Fruit fly (Drosophila melanogaster) whole organism, prepupa: ENCODE measurements around the gene UQCR-14.

Experiments
- Blimp-1 ChIP-seq: fragments of 200-800 bp; sonication (Bioruptor generic); optimal IDR thresholded peaks from 3 replicates; lab custom pipeline; 2017; ENCODE audit warnings: missing biosample characterization, missing genetic modification characterization, mild to moderate bottlenecking, moderate library complexity, missing genetic modification reagents
- CG11294 ChIP-seq: fragments of 200-800 bp; sonication (Bioruptor generic); IDR thresholded peaks from 2 replicates; pipeline ENCODE4 v1.3.6; 2022; ENCODE audit warnings: missing biosample characterization, missing genetic modification characterization
- CG11762 ChIP-seq: fragments of 200-800 bp; sonication (Bioruptor generic); optimal IDR thresholded peaks from 3 replicates; lab custom pipeline; 2016; ENCODE audit warnings: missing biosample characterization, missing genetic modification characterization; ENCODE audit not compliant: insufficient read depth
- CG11902 ChIP-seq: fragments of 200-800 bp; sonication (Bioruptor generic); optimal IDR thresholded peaks from 3 replicates; lab custom pipeline; 2016; ENCODE audit warnings: missing biosample characterization, missing genetic modification characterization
- CG15336 ChIP-seq: fragments of 200-800 bp; sonication (Bioruptor generic); IDR thresholded peaks from 2 replicates; pipeline ENCODE4 v1.3.6; 2022; ENCODE audit warnings: missing biosample characterization, missing genetic modification characterization
- CG1621 ChIP-seq: fragments of 200-800 bp; sonication (Bioruptor generic); optimal IDR thresholded peaks from 3 replicates; lab custom pipeline; 2018; ENCODE audit warnings: missing biosample characterization, mild to moderate bottlenecking, missing genetic modification characterization
- CG3032 ChIP-seq: fragments of 200-800 bp; optimal IDR thresholded peaks from 2 replicates; lab custom pipeline; 2019; ENCODE audit warnings: missing biosample characterization, mild to moderate bottlenecking, missing genetic modification characterization, moderate library complexity
- CG31627 ChIP-seq: fragments of 200-800 bp; sonication (Bioruptor generic); optimal IDR thresholded peaks from 3 replicates; lab custom pipeline; 2016; ENCODE audit warnings: missing biosample characterization, missing genetic modification characterization
- CG32006 ChIP-seq: fragments of 200-800 bp; sonication (Bioruptor generic); optimal IDR thresholded peaks from 3 replicates; lab custom pipeline; 2017; ENCODE audit warnings: missing biosample characterization, mild to moderate bottlenecking, missing genetic modification characterization
- CG4318 ChIP-seq: fragments of 200-800 bp; sonication (Bioruptor generic); optimal IDR thresholded peaks from 3 replicates; lab custom pipeline; 2017; ENCODE audit warnings: missing biosample characterization, mild to moderate bottlenecking, missing genetic modification characterization
- CG6163 ChIP-seq: fragments of 200-800 bp; sonication (Bioruptor generic); IDR thresholded peaks from 3 replicates; pipeline ENCODE4 v1.3.6; 2022; ENCODE audit warnings: missing biosample characterization, missing genetic modification characterization
- CG6792 ChIP-seq: fragments of 200-800 bp; sonication (Bioruptor generic); optimal IDR thresholded peaks from 3 replicates; lab custom pipeline; 2016; ENCODE audit warnings: missing biosample characterization, missing genetic modification characterization
- CG6808 ChIP-seq: fragments of 200-800 bp; sonication (Bioruptor generic); optimal IDR thresholded peaks from 3 replicates; lab custom pipeline; 2017; ENCODE audit warnings: missing biosample characterization, missing genetic modification characterization, mild to moderate bottlenecking, moderate library complexity, missing genetic modification reagents
- CG6854 ChIP-seq: fragments of 200-800 bp; sonication (Bioruptor generic); optimal IDR thresholded peaks from 2 replicates; lab custom pipeline; 2017; ENCODE audit warnings: missing biosample characterization, mild to moderate bottlenecking, missing genetic modification characterization
- CG7368 ChIP-seq: fragments of 200-800 bp; sonication (Bioruptor generic); optimal IDR thresholded peaks from 3 replicates; lab custom pipeline; 2016; ENCODE audit warnings: missing biosample characterization, missing genetic modification characterization
- CG8632 ChIP-seq: fragments of 200-800 bp; sonication (Bioruptor generic); optimal IDR thresholded peaks from 3 replicates; lab custom pipeline; 2016; ENCODE audit warnings: missing biosample characterization, missing genetic modification characterization
- Eip75B ChIP-seq: fragments of 200-800 bp; sonication (Bioruptor generic); optimal IDR thresholded peaks from 3 replicates; lab custom pipeline; 2016; ENCODE audit warnings: missing biosample characterization, missing genetic modification characterization
- Eip78C ChIP-seq: fragments of 200-800 bp; sonication (Bioruptor generic); peaks from one replicate; lab custom pipeline; 2016; ENCODE audit warnings: missing biosample characterization, missing genetic modification characterization
- Gug ChIP-seq: fragments of 200-800 bp; sonication (Bioruptor generic); IDR thresholded peaks from 2 replicates; pipeline ENCODE4 v1.3.6; 2022; ENCODE audit warnings: missing biosample characterization, missing genetic modification characterization
- Hr39 ChIP-seq: fragments of 200-800 bp; sonication (Bioruptor generic); optimal IDR thresholded peaks from 2 replicates; lab custom pipeline; 2016; ENCODE audit warnings: missing biosample characterization, missing genetic modification characterization
- Lpt ChIP-seq: fragments of 200-800 bp; sonication (Bioruptor generic); optimal IDR thresholded peaks from 3 replicates; lab custom pipeline; 2016; ENCODE audit warnings: missing biosample characterization, missing genetic modification characterization
- Met ChIP-seq: fragments of 200-800 bp; sonication (Bioruptor generic); optimal IDR thresholded peaks from 3 replicates; lab custom pipeline; 2016; ENCODE audit warnings: missing biosample characterization, missing genetic modification characterization
- Sox14 ChIP-seq: fragments of 200-800 bp; sonication (Bioruptor generic); optimal IDR thresholded peaks from 3 replicates; lab custom pipeline; 2016; ENCODE audit warnings: missing biosample characterization, missing genetic modification characterization
- Sox15 ChIP-seq: fragments of 200-800 bp; sonication (Bioruptor generic); optimal IDR thresholded peaks from 3 replicates; lab custom pipeline; 2016; ENCODE audit warnings: missing biosample characterization, missing genetic modification characterization
- achi ChIP-seq: fragments of 200-800 bp; sonication (Bioruptor generic); optimal IDR thresholded peaks from 3 replicates; lab custom pipeline; 2016; ENCODE audit warnings: missing biosample characterization, missing genetic modification characterization
- acj6 ChIP-seq: fragments of 200-800 bp; sonication (Bioruptor generic); optimal IDR thresholded peaks from 3 replicates; lab custom pipeline; 2016; ENCODE audit warnings: missing biosample characterization, missing genetic modification characterization
- cyc ChIP-seq: fragments of 200-800 bp; sonication (Bioruptor generic); optimal IDR thresholded peaks from 3 replicates; lab custom pipeline; 2016; ENCODE audit warnings: missing biosample characterization, missing genetic modification characterization
- dac ChIP-seq: fragments of 200-800 bp; sonication (Bioruptor generic); optimal IDR thresholded peaks from 2 replicates; lab custom pipeline; 2017; ENCODE audit warnings: missing biosample characterization, mild to moderate bottlenecking, missing genetic modification characterization
- dsx ChIP-seq: fragments of 200-800 bp; optimal IDR thresholded peaks from 3 replicates; lab custom pipeline; 2019; ENCODE audit warnings: missing biosample characterization, mild to moderate bottlenecking, missing genetic modification characterization, moderate library complexity; ENCODE audit not compliant: poor library complexity, severe bottlenecking
- fd59A ChIP-seq: fragments of 200-800 bp; sonication (Bioruptor generic); optimal IDR thresholded peaks from 2 replicates; lab custom pipeline; 2017; ENCODE audit warnings: missing biosample characterization, mild to moderate bottlenecking, missing genetic modification characterization, missing genetic modification reagents
- fd85E ChIP-seq: fragments of 200-800 bp; sonication (Bioruptor generic); optimal IDR thresholded peaks from 3 replicates; lab custom pipeline; 2016; ENCODE audit warnings: missing biosample characterization, missing genetic modification characterization
- fkh ChIP-seq: fragments of 200-800 bp; sonication (Bioruptor generic); optimal IDR thresholded peaks from 3 replicates; lab custom pipeline; 2017; ENCODE audit warnings: missing biosample characterization, mild to moderate bottlenecking, missing genetic modification characterization, moderate library complexity
- lz ChIP-seq: fragments of 200-800 bp; sonication (Bioruptor generic); optimal IDR thresholded peaks from 3 replicates; lab custom pipeline; 2016; ENCODE audit warnings: missing biosample characterization, missing genetic modification characterization
- net ChIP-seq: fragments of 200-800 bp; sonication (Bioruptor generic); optimal IDR thresholded peaks from 3 replicates; lab custom pipeline; 2016; ENCODE audit warnings: missing biosample characterization, missing genetic modification characterization
- pdm3 ChIP-seq: fragments of 200-800 bp; sonication (Bioruptor generic); optimal IDR thresholded peaks from 3 replicates; lab custom pipeline; 2016; ENCODE audit warnings: missing biosample characterization, missing genetic modification characterization
- salr ChIP-seq, 2 experiments: fragments of 200-800 bp; sonication (Bioruptor generic); optimal IDR thresholded peaks; 3 replicates each; lab custom pipeline; 2016 to 2018; ENCODE audit warnings: missing biosample characterization in 2 of 2, missing genetic modification characterization in 2 of 2, mild to moderate bottlenecking in 1 of 2
- spab ChIP-seq: fragments of 200-800 bp; sonication (Bioruptor generic); optimal IDR thresholded peaks from 2 replicates; lab custom pipeline; 2017; ENCODE audit warnings: missing biosample characterization, mild to moderate bottlenecking, missing genetic modification characterization, missing genetic modification reagents
- topi ChIP-seq: fragments of 200-800 bp; sonication (Bioruptor generic); optimal IDR thresholded peaks from 3 replicates; lab custom pipeline; 2016; ENCODE audit warnings: missing biosample characterization, missing genetic modification characterization
- vri ChIP-seq: fragments of 200-800 bp; sonication (Bioruptor generic); optimal IDR thresholded peaks from 3 replicates; lab custom pipeline; 2016; ENCODE audit warnings: missing biosample characterization, mild to moderate bottlenecking, missing genetic modification characterization

UQCR-14 gene

DNA sequence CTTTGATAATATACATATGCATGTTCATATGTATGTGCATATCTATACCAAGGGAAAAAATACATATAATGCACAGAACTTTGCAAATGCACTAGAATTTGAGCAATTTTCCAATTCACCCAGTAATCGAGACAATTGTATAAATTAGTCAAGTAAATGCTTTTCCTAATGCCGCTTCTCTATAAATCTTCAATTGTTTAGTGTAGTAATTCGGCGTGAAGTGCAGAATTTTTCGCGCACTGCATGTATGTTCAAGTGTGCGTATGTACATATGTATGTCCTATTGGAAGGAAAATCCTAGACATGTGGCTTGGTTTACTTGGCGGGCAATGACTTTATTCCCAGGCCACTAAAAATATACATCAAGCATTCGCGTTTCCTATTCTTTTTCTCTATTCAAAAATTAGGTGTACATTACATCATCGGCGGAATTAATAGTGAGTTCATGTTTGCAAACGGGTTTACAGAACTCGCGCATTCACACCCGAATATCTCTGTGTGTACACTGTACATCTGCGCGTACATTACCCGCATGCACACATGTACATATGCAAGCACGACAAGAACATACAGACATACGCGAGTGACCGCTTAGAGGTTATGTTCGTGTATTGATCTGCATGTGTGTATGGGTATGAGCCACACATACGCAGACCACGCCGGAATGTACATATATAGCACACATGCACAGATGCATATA lies 32.9 kb downstream of the UQCR-14 start (continued):
- TF ChIP-seq Sox15 = peak; percentile 60
- TF ChIP-seq CG15336 = peak; percentile 75
- no peak for TF ChIP-seq salr (GFP tag; optimal IDR thresholded peaks at IDR 0.05; lab: Kevin White, UChicago)
- peak; percentile 64 for TF ChIP-seq cyc (GFP tag; lab: Kevin White, UChicago)
- TF ChIP-seq Met (GFP tag; lab: Kevin White, UChicago) = no peak
- TF ChIP-seq Eip75B (GFP tag; lab: Kevin White, UChicago) = peak; percentile 78
- peak; percentile 42 for TF ChIP-seq lz (GFP tag; lab: Kevin White, UChicago)
- peak; percentile 76 for TF ChIP-seq Gug
- TF ChIP-seq CG4318 = peak; percentile 58

DNA sequence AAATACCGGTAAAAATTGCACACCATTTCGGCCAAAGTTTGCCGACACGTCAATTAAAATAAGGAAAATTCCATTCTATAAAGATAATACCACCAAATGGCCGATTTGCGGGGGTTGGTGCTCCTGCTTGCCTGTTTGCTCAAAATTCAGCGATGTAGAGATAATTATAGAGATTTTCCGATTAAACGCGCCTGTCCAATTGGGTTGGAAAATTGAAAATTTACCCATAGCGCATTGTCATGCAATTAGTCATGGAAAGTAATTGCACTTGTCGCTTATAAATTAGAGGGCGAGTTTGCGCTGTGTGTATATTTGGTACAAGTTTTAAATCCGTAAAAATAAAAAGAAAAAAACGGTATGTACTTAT lies 33.5 kb downstream of the UQCR-14 start:
- TF ChIP-seq CG11294 (GFP tag; lab: Robert Waterston, UW) (no peak), CG11902 (GFP tag; lab: Kevin White, UChicago) (no peak), Lpt (GFP tag; lab: Kevin White, UChicago) (no peak), cyc (GFP tag; lab: Kevin White, UChicago) (no peak), net (GFP tag; lab: Kevin White, UChicago) (no peak), pdm3 (GFP tag; lab: Kevin White, UChicago) (no peak), CG32006 (GFP tag; lab: Kevin White, UChicago) (no peak), fd85E (GFP tag; lab: Kevin White, UChicago) (no peak), fd59A (GFP tag; lab: Kevin White, UChicago) (no peak), Sox14 (GFP tag; lab: Kevin White, UChicago) (no peak), CG11762 (GFP tag; lab: Kevin White, UChicago) (no peak), spab (GFP tag; lab: Kevin White, UChicago) (no peak), CG3032 (tag; lab: Kevin White, UChicago) (no peak), CG6808 (GFP tag; lab: Kevin White, UChicago) (no peak), Hr39 (GFP tag; lab: Kevin White, UChicago) (no peak), Blimp-1 (GFP tag; lab: Kevin White, UChicago) (no peak)

DNA sequence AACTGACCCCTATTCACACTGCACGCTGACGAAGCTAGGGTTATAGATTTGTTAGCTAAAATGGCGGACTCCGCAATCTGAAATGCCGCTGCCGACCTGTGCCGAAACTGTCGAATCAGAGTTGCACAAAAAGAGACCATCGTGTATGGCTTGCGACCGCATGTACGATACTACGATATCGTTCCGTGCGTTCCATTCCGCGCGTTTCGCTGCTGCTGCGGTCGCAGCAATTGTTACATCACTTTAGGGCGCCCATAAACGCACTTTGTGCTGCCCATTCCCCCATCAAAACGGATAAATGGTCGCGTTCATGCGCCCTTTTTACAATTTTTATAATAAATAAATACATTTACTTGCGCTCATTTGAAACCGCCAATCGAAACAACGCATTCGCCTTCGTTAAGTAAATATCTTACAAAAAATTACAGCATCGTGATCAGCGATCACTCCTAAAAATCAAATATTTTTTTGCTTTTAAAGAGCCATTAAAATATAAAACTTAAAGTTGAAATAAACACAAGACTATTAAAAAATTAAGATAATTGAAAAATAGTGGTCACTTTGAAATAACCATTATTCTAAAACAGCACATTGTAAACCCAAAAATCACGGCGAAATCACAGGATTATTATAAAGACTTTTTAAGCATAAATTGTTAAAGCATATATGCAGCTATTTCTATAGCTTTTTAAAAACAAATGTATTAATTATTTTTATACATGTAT lies 34.3 kb downstream of the UQCR-14 start, which contains the start of gene Cyp1:
TSS of gene Cyp1 (minus strand) at position 174 of the 725 bp plus-strand sequence.
- TF ChIP-seq topi (GFP tag; lab: Kevin White, UChicago) (peak; percentile 32), Sox14 (GFP tag; lab: Kevin White, UChicago) (peak; percentile 17), CG1621 (tag; lab: Kevin White, UChicago) (peak; percentile 52), achi (GFP tag; lab: Kevin White, UChicago) (peak; percentile 27), fkh (no peak), Lpt (GFP tag; lab: Kevin White, UChicago) (peak; percentile 2), CG6163 (peak; percentile 64; the same call in 1 of the 3 replicates), CG7368 (GFP tag; lab: Kevin White, UChicago) (no peak), acj6 (GFP tag; lab: Kevin White, UChicago) (no peak), CG15336 (peak; percentile 16), Eip78C (GFP tag; lab: Kevin White, UChicago) (peak; percentile 76), lz (GFP tag; lab: Kevin White, UChicago) (peak; percentile 43), CG4318 (no peak), Sox15 (peak; percentile 20), spab (GFP tag; lab: Kevin White, UChicago) (no peak), cyc (GFP tag; lab: Kevin White, UChicago) (peak; percentile 11), CG31627 (GFP tag; lab: Kevin White, UChicago) (no peak), dac (GFP tag; lab: Kevin White, UChicago) (no peak), CG11294 (GFP tag; lab: Robert Waterston, UW) (peak; percentile 22; the same call in 1 of the 2 replicates), CG6792 (GFP tag; lab: Kevin White, UChicago) (no peak), dsx (GFP tag; lab: Kevin White, UChicago) (no peak), CG6854 (peak; percentile 12), CG6808 (GFP tag; lab: Kevin White, UChicago) (peak; percentile 33), CG8632 (no peak), CG11902 (GFP tag; lab: Kevin White, UChicago) (peak; percentile 13), vri (GFP tag; lab: Kevin White, UChicago) (peak; percentile 88)
